Fruit fly (Drosophila melanogaster) whole organism, prepupa: Measurements from ENCODE around the gene Or22b.

Experiments used
- Blimp-1 ChIP-seq: fragments of 200-800 bp; sonication (Bioruptor generic); optimal IDR thresholded peaks from 3 replicates; lab custom pipeline; 2017; ENCODE audit warnings: missing biosample characterization, missing genetic modification characterization, mild to moderate bottlenecking, moderate library complexity, missing genetic modification reagents
- CG10669 ChIP-seq: fragments of 200-800 bp; sonication (Bioruptor generic); optimal IDR thresholded peaks from 3 replicates; lab custom pipeline; 2018; ENCODE audit warnings: missing biosample characterization, mild to moderate bottlenecking, missing genetic modification characterization, moderate library complexity
- CG11294 ChIP-seq: fragments of 200-800 bp; sonication (Bioruptor generic); IDR thresholded peaks from 2 replicates; pipeline ENCODE4 v1.3.6; 2022; ENCODE audit warnings: missing biosample characterization, missing genetic modification characterization
- CG15336 ChIP-seq: fragments of 200-800 bp; sonication (Bioruptor generic); IDR thresholded peaks from 2 replicates; pipeline ENCODE4 v1.3.6; 2022; ENCODE audit warnings: missing biosample characterization, missing genetic modification characterization
- CG1621 ChIP-seq: fragments of 200-800 bp; sonication (Bioruptor generic); optimal IDR thresholded peaks from 3 replicates; lab custom pipeline; 2018; ENCODE audit warnings: missing biosample characterization, mild to moderate bottlenecking, missing genetic modification characterization
- CG16779 ChIP-seq: fragments of 200-800 bp; sonication (Bioruptor generic); optimal IDR thresholded peaks from 3 replicates; lab custom pipeline; 2017; ENCODE audit warnings: missing biosample characterization, mild to moderate bottlenecking, missing genetic modification characterization
- CG32006 ChIP-seq: fragments of 200-800 bp; sonication (Bioruptor generic); optimal IDR thresholded peaks from 3 replicates; lab custom pipeline; 2017; ENCODE audit warnings: missing biosample characterization, mild to moderate bottlenecking, missing genetic modification characterization
- CG34406 ChIP-seq: fragments of 200-800 bp; sonication (Bioruptor generic); optimal IDR thresholded peaks from 3 replicates; lab custom pipeline; 2016; ENCODE audit warnings: missing biosample characterization, missing genetic modification characterization
- CG3919 ChIP-seq: fragments of 200-800 bp; sonication (Bioruptor generic); optimal IDR thresholded peaks from 3 replicates; lab custom pipeline; 2016; ENCODE audit warnings: missing biosample characterization, missing genetic modification characterization
- CG4318 ChIP-seq: fragments of 200-800 bp; sonication (Bioruptor generic); optimal IDR thresholded peaks from 3 replicates; lab custom pipeline; 2017; ENCODE audit warnings: missing biosample characterization, mild to moderate bottlenecking, missing genetic modification characterization
- CG6163 ChIP-seq: fragments of 200-800 bp; sonication (Bioruptor generic); IDR thresholded peaks from 3 replicates; pipeline ENCODE4 v1.3.6; 2022; ENCODE audit warnings: missing biosample characterization, missing genetic modification characterization
- CG6276 ChIP-seq: fragments of 200-800 bp; sonication (Bioruptor generic); optimal IDR thresholded peaks from 2 replicates; lab custom pipeline; 2017; ENCODE audit warnings: missing biosample characterization, mild to moderate bottlenecking, missing genetic modification characterization
- CG6792 ChIP-seq: fragments of 200-800 bp; sonication (Bioruptor generic); optimal IDR thresholded peaks from 3 replicates; lab custom pipeline; 2016; ENCODE audit warnings: missing biosample characterization, missing genetic modification characterization
- CG6854 ChIP-seq: fragments of 200-800 bp; sonication (Bioruptor generic); optimal IDR thresholded peaks from 2 replicates; lab custom pipeline; 2017; ENCODE audit warnings: missing biosample characterization, mild to moderate bottlenecking, missing genetic modification characterization
- CG7368 ChIP-seq: fragments of 200-800 bp; sonication (Bioruptor generic); optimal IDR thresholded peaks from 3 replicates; lab custom pipeline; 2016; ENCODE audit warnings: missing biosample characterization, missing genetic modification characterization
- CG8119 ChIP-seq: fragments of 200-800 bp; sonication (Bioruptor generic); IDR thresholded peaks from 3 replicates; pipeline ENCODE4 v1.3.6; 2022; ENCODE audit warnings: missing biosample characterization, missing genetic modification characterization
- CG8319 ChIP-seq: fragments of 200-800 bp; sonication (Bioruptor generic); optimal IDR thresholded peaks from 3 replicates; lab custom pipeline; 2016; ENCODE audit warnings: missing biosample characterization, missing genetic modification characterization
- CG9139 ChIP-seq: fragments of 200-800 bp; sonication (Bioruptor generic); optimal IDR thresholded peaks from 3 replicates; lab custom pipeline; 2017; ENCODE audit warnings: missing biosample characterization, mild to moderate bottlenecking, missing genetic modification characterization
- Eip75B ChIP-seq: fragments of 200-800 bp; sonication (Bioruptor generic); optimal IDR thresholded peaks from 3 replicates; lab custom pipeline; 2016; ENCODE audit warnings: missing biosample characterization, missing genetic modification characterization
- Eip78C ChIP-seq: fragments of 200-800 bp; sonication (Bioruptor generic); peaks from one replicate; lab custom pipeline; 2016; ENCODE audit warnings: missing biosample characterization, missing genetic modification characterization
- Ets21C ChIP-seq: fragments of 200-800 bp; sonication (Bioruptor generic); optimal IDR thresholded peaks from 3 replicates; lab custom pipeline; 2016; ENCODE audit warnings: missing biosample characterization, missing genetic modification characterization
- Hr38 ChIP-seq: sonication (Bioruptor generic); optimal IDR thresholded peaks from 2 replicates; lab custom pipeline; 2016; ENCODE audit warnings: missing biosample characterization, missing genetic modification characterization
- Hr39 ChIP-seq: fragments of 200-800 bp; sonication (Bioruptor generic); optimal IDR thresholded peaks from 2 replicates; lab custom pipeline; 2016; ENCODE audit warnings: missing biosample characterization, missing genetic modification characterization
- Hr4 ChIP-seq: fragments of 200-800 bp; sonication (Bioruptor generic); optimal IDR thresholded peaks from 3 replicates; lab custom pipeline; 2016; ENCODE audit warnings: missing biosample characterization, missing genetic modification characterization
- Met ChIP-seq: fragments of 200-800 bp; sonication (Bioruptor generic); optimal IDR thresholded peaks from 3 replicates; lab custom pipeline; 2016; ENCODE audit warnings: missing biosample characterization, missing genetic modification characterization
- OdsH ChIP-seq: fragments of 200-800 bp; sonication (Bioruptor generic); optimal IDR thresholded peaks from 3 replicates; lab custom pipeline; 2016; ENCODE audit warnings: missing biosample characterization, missing genetic modification characterization
- Sox14 ChIP-seq: fragments of 200-800 bp; sonication (Bioruptor generic); optimal IDR thresholded peaks from 3 replicates; lab custom pipeline; 2016; ENCODE audit warnings: missing biosample characterization, missing genetic modification characterization
- achi ChIP-seq: fragments of 200-800 bp; sonication (Bioruptor generic); optimal IDR thresholded peaks from 3 replicates; lab custom pipeline; 2016; ENCODE audit warnings: missing biosample characterization, missing genetic modification characterization
- acj6 ChIP-seq: fragments of 200-800 bp; sonication (Bioruptor generic); optimal IDR thresholded peaks from 3 replicates; lab custom pipeline; 2016; ENCODE audit warnings: missing biosample characterization, missing genetic modification characterization
- cyc ChIP-seq: fragments of 200-800 bp; sonication (Bioruptor generic); optimal IDR thresholded peaks from 3 replicates; lab custom pipeline; 2016; ENCODE audit warnings: missing biosample characterization, missing genetic modification characterization
- dac ChIP-seq: fragments of 200-800 bp; sonication (Bioruptor generic); optimal IDR thresholded peaks from 2 replicates; lab custom pipeline; 2017; ENCODE audit warnings: missing biosample characterization, mild to moderate bottlenecking, missing genetic modification characterization
- dsx ChIP-seq: fragments of 200-800 bp; optimal IDR thresholded peaks from 3 replicates; lab custom pipeline; 2019; ENCODE audit warnings: missing biosample characterization, mild to moderate bottlenecking, missing genetic modification characterization, moderate library complexity; ENCODE audit not compliant: poor library complexity, severe bottlenecking
- eg ChIP-seq: fragments of 200-800 bp; sonication (Bioruptor generic); IDR thresholded peaks from 3 replicates; pipeline ENCODE4 v1.3.6; 2022; ENCODE audit warnings: missing biosample characterization, missing genetic modification characterization
- esn ChIP-seq: fragments of 200-800 bp; sonication (Bioruptor generic); optimal IDR thresholded peaks from 2 replicates; lab custom pipeline; 2016; ENCODE audit warnings: missing biosample characterization, mild to moderate bottlenecking, missing genetic modification characterization, moderate library complexity
- lz ChIP-seq: fragments of 200-800 bp; sonication (Bioruptor generic); optimal IDR thresholded peaks from 3 replicates; lab custom pipeline; 2016; ENCODE audit warnings: missing biosample characterization, missing genetic modification characterization
- net ChIP-seq: fragments of 200-800 bp; sonication (Bioruptor generic); optimal IDR thresholded peaks from 3 replicates; lab custom pipeline; 2016; ENCODE audit warnings: missing biosample characterization, missing genetic modification characterization
- pdm3 ChIP-seq: fragments of 200-800 bp; sonication (Bioruptor generic); optimal IDR thresholded peaks from 3 replicates; lab custom pipeline; 2016; ENCODE audit warnings: missing biosample characterization, missing genetic modification characterization
- salr ChIP-seq, 2 experiments: fragments of 200-800 bp; sonication (Bioruptor generic); optimal IDR thresholded peaks; 3 replicates each; lab custom pipeline; 2016 to 2018; ENCODE audit warnings: missing biosample characterization in 2 of 2, missing genetic modification characterization in 2 of 2, mild to moderate bottlenecking in 1 of 2
- spab ChIP-seq: fragments of 200-800 bp; sonication (Bioruptor generic); optimal IDR thresholded peaks from 2 replicates; lab custom pipeline; 2017; ENCODE audit warnings: missing biosample characterization, mild to moderate bottlenecking, missing genetic modification characterization, missing genetic modification reagents
- ss ChIP-seq, 2 experiments: fragments of 200-800 bp; sonication (Bioruptor generic); optimal IDR thresholded peaks; 2 replicates in 1 of 2; 3 replicates in 1 of 2; lab custom pipeline; 2017 to 2018; ENCODE audit warnings: mild to moderate bottlenecking in 2 of 2, missing biosample characterization in 2 of 2, missing genetic modification characterization in 2 of 2, moderate library complexity in 1 of 2
- topi ChIP-seq: fragments of 200-800 bp; sonication (Bioruptor generic); optimal IDR thresholded peaks from 3 replicates; lab custom pipeline; 2016; ENCODE audit warnings: missing biosample characterization, missing genetic modification characterization
- vri ChIP-seq: fragments of 200-800 bp; sonication (Bioruptor generic); optimal IDR thresholded peaks from 3 replicates; lab custom pipeline; 2016; ENCODE audit warnings: missing biosample characterization, mild to moderate bottlenecking, missing genetic modification characterization

Gene Or22b

dm6 chr2L:1535231-1535630 is 12.7 kb downstream of the Or22b start (continued):
- TF ChIP-seq net (GFP tag; lab: Kevin White, UChicago) = no peak
- no peak for TF ChIP-seq Met (GFP tag; lab: Kevin White, UChicago)
- TF ChIP-seq Hr4 (GFP tag; lab: Kevin White, UChicago) = peak; percentile 10
- no peak for TF ChIP-seq cyc (GFP tag; lab: Kevin White, UChicago)
- TF ChIP-seq dac (GFP tag; lab: Kevin White, UChicago) = no peak
- no peak for TF ChIP-seq Eip75B
- TF ChIP-seq topi (GFP tag; lab: Kevin White, UChicago) = no peak
- TF ChIP-seq CG1621 = no peak
- TF ChIP-seq CG11294 (GFP tag; lab: Robert Waterston, UW) = no peak
- no peak for TF ChIP-seq esn (GFP tag; lab: Kevin White, UChicago)
- no peak for TF ChIP-seq vri (GFP tag; lab: Kevin White, UChicago)

dm6 chr2L:1538132-1538531 is 15.6 kb downstream of the Or22b start:
- TF ChIP-seq achi (GFP tag; lab: Kevin White, UChicago) (no peak), CG15336 (GFP tag; lab: Robert Waterston, UW) (peak; percentile 65), CG3919 (GFP tag; lab: Kevin White, UChicago) (peak; percentile 20), salr (GFP tag; optimal IDR thresholded peaks at IDR 0.05; lab: Kevin White, UChicago) (no peak), net (GFP tag; lab: Kevin White, UChicago) (no peak), vri (GFP tag; lab: Kevin White, UChicago) (no peak), ss (GFP tag; optimal IDR thresholded peaks at IDR 0.05; lab: Kevin White, UChicago) (no peak), CG8119 (GFP tag; lab: Robert Waterston, UW) (0 out of 3 replicates have a peak, but pooled peaks have one; percentile 36), CG9139 (no peak), CG7368 (GFP tag; lab: Kevin White, UChicago) (no peak), CG6163 (GFP tag; lab: Robert Waterston, UW) (peak; percentile 43; the same call in 1 of the 3 replicates), CG32006 (GFP tag; lab: Kevin White, UChicago) (peak; percentile 61), CG6276 (GFP tag; lab: Kevin White, UChicago) (peak; percentile 22), spab (GFP tag; lab: Kevin White, UChicago) (no peak), Eip78C (GFP tag; lab: Kevin White, UChicago) (peak; percentile 68), eg (0 out of 3 replicates have a peak, but pooled peaks have one; percentile 45), Sox14 (no peak), topi (GFP tag; lab: Kevin White, UChicago) (no peak), dsx (GFP tag; lab: Kevin White, UChicago) (no peak), CG10669 (GFP tag; lab: Kevin White, UChicago) (no peak), dac (GFP tag; lab: Kevin White, UChicago) (no peak)

DNA sequence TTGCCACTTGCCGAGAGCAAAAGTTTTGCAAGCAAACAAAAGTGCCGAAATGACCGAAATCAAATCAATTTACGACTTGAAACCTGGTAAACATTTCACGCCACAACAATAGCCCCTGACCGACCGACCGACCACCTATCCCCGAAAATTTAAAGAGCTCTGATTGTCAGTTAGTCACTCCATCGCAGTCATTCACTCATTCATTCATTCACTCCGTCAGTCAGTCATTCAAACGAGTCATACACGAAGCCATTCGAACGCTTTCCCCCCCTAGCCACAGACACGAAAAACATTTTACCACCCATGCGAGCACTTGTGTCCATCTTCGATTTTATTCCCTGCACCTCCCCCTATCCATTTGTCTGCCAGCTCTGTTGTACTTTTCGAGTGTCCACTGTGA is 25.4 kb downstream of the Or22b start:
- TF ChIP-seq CG7368 (GFP tag; lab: Kevin White, UChicago) = no peak
- no peak for TF ChIP-seq CG16779 (tag; lab: Kevin White, UChicago)
- TF ChIP-seq dsx (GFP tag; lab: Kevin White, UChicago) = no peak
- no peak for TF ChIP-seq Blimp-1 (GFP tag; lab: Kevin White, UChicago)
- TF ChIP-seq CG32006 (GFP tag; lab: Kevin White, UChicago) = no peak
- no peak for TF ChIP-seq CG15336 (GFP tag; lab: Robert Waterston, UW)
- TF ChIP-seq spab (GFP tag; lab: Kevin White, UChicago) = no peak
- no peak for TF ChIP-seq acj6
- TF ChIP-seq CG4318 (GFP tag; lab: Kevin White, UChicago) = no peak
- no peak for TF ChIP-seq topi (GFP tag; lab: Kevin White, UChicago)
- no peak for TF ChIP-seq CG34406
- TF ChIP-seq ss (GFP tag; optimal IDR thresholded peaks at IDR 0.05; lab: Kevin White, UChicago) = no peak
- TF ChIP-seq, all 60 proteins: peak for 0

DNA sequence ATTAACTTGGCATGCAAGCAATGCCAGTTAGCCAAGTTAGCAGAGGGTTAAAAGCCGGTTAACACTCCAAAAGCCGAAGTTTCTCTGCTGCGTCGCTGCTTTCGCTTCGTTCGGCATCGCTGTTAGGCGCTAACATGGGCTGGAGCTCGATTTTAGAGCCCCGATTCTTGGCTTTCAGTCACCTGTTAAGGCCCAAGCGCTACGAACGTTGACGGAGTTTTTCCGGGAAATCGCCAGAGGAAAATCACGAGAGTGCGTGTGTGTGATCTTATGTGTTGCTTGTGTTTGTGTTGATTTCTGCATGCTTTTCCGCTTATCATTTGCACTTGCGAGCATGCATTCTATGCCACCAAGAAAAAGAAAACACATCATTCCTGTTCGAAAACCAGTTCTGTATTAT is 32.5 kb downstream of the Or22b start, which contains the start of gene haf:
TSS of gene haf (plus strand) at position 176 of the 400 bp plus-strand sequence.
- no peak for TF ChIP-seq Ets21C (GFP tag; lab: Kevin White, UChicago)
- TF ChIP-seq CG3919 (GFP tag; lab: Kevin White, UChicago) = peak; percentile 31
- TF ChIP-seq CG6276 (GFP tag; lab: Kevin White, UChicago) = peak; percentile 13
- TF ChIP-seq pdm3 (GFP tag; lab: Kevin White, UChicago) = no peak
- TF ChIP-seq topi (GFP tag; lab: Kevin White, UChicago) = no peak
- no peak for TF ChIP-seq CG6792 (GFP tag; lab: Kevin White, UChicago)
- peak; percentile 1 for TF ChIP-seq CG1621
- TF ChIP-seq CG7368 (GFP tag; lab: Kevin White, UChicago) = no peak
- peak; percentile 8; the same call in 1 of the 2 replicates for TF ChIP-seq CG15336 (GFP tag; lab: Robert Waterston, UW)
- TF ChIP-seq lz (GFP tag; lab: Kevin White, UChicago) = no peak
- no peak for TF ChIP-seq Hr39 (GFP tag; lab: Kevin White, UChicago)
- TF ChIP-seq CG6163 (GFP tag; lab: Robert Waterston, UW) = peak; percentile 29; the same call in 1 of the 3 replicates
- no peak for TF ChIP-seq Hr38
- no peak for TF ChIP-seq CG8319 (GFP tag; lab: Kevin White, UChicago)
- no peak for TF ChIP-seq acj6
- TF ChIP-seq Eip78C (GFP tag; lab: Kevin White, UChicago) = peak; percentile 76
- peak; percentile 25 for TF ChIP-seq dsx (GFP tag; lab: Kevin White, UChicago)
- TF ChIP-seq CG9139 = peak; percentile 4
- TF ChIP-seq eg = peak; percentile 44; the same call in 1 of the 3 replicates
- no peak for TF ChIP-seq CG34406
- no peak for TF ChIP-seq CG11294 (GFP tag; lab: Robert Waterston, UW)
- no peak for TF ChIP-seq OdsH (GFP tag; lab: Kevin White, UChicago)
- TF ChIP-seq CG6854 = peak; percentile 52
- TF ChIP-seq Eip75B = no peak
